Worm (Caenorhabditis elegans) whole organism, L4 larva: ENCODE measurements around the gene F18G5.6.

ENCODE experiments used
- ama-1 ChIP-seq: fragments of 150-350 bp; optimal IDR thresholded peaks from 2 replicates; lab custom pipeline; 2014; ENCODE audit warnings: inconsistent platforms, mixed read lengths
- nhr-10 ChIP-seq: fragments of 150-350 bp; optimal IDR thresholded peaks from 2 replicates; lab custom pipeline; 2014; ENCODE audit warnings: missing biosample characterization, missing genetic modification characterization
- pha-4 ChIP-seq, 2 experiments: fragments of 150-350 bp in 1 of 2; fragments of 200-800 bp in 1 of 2; sonication (Bioruptor generic) in 1 of 2; IDR thresholded peaks in 1 of 2; optimal IDR thresholded peaks in 1 of 2; 2 replicates each; pipeline versions ENCODE4 v1.3.6 to Lab custom; 2014 to 2022; ENCODE audit warnings: missing genetic modification characterization in 2 of 2, missing genetic modification reagents in 2 of 2, missing biosample characterization in 1 of 2, missing compliant biosample characterization in 1 of 2
- php-3 ChIP-seq: fragments of 200-800 bp; sonication (Bioruptor generic); IDR thresholded peaks from 2 replicates; pipeline ENCODE4 v1.3.6; 2022; ENCODE audit warnings: missing genetic modification reagents, missing genetic modification characterization, missing compliant biosample characterization

ce11 chrX:9271886-9272285 lies 7.8 kb upstream of the F18G5.6 start:
- TF ChIP-seq ama-1 (lab: Kevin White, UChicago), result no peak
- TF ChIP-seq pha-4 (GFP tag; IDR thresholded peaks at IDR 0.05; lab: Robert Waterston, UW), result 0 out of 2 replicates have a peak, but pooled peaks have one; percentile 35
- no peak for TF ChIP-seq pha-4 (tag; optimal IDR thresholded peaks at IDR 0.05; lab: Kevin White, UChicago)
- no peak for TF ChIP-seq nhr-10 (tag; lab: Kevin White, UChicago)
- no peak; the same call in 1 of the 2 replicates for TF ChIP-seq php-3 (GFP tag; lab: Robert Waterston, UW)
